Worm (Caenorhabditis elegans): Measurements from ENCODE around the gene math-7.
"Not testable (repeated sequence)": the region's sequence is repeated elsewhere in the genome, so short reads cannot be mapped to it uniquely, and the experiment has no call there.

DNA sequence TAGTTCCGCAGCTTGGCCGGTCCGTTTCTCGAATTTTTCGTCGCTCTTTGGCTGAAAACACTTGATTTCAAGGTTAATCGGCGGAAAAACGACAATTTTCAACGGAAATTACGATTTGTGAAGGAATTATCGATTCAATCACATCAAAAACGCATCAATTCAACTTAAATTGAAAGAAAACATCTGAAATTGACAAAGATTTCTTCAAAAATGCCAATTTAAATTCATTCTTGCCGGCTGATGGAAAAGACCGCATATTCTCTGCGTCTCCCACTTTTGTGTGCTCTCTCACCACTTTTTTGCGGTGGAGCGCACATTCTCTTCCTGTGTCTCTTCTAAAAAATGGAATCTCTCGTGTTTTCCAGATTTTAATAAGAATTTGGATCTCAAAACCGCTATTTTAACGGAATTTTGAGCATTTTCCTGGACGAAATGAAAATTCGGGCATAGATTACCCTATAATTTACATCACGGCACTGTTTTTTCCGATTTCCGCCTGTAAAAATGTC, 24.9 kb downstream of the math-7 start, which contains the start of gene C16C4.18:
- not testable (repeated sequence) for TF ChIP-seq nhr-77 (tag; optimal IDR thresholded peaks at IDR 0.05); sem-4 (tag; optimal IDR thresholded peaks at IDR 0.05); F13H6.1 (tag; optimal IDR thresholded peaks at IDR 0.05); ama-1 (optimal IDR thresholded peaks at IDR 0.05)
